Fruit fly (Drosophila melanogaster) whole organism, embryonic: Measurements from ENCODE around the gene DCAF12.

Experiments used
- Antp ChIP-seq: fragments of 200-800 bp; sonication (Bioruptor generic); optimal IDR thresholded peaks from 3 replicates; lab custom pipeline; 2016; ENCODE audit warnings: missing biosample characterization, missing genetic modification characterization
- B-H1 ChIP-seq: fragments of 200-800 bp; sonication (Bioruptor generic); IDR thresholded peaks from 3 replicates; pipeline ENCODE4 v1.3.6; 2022; ENCODE audit warnings: missing biosample characterization, missing genetic modification characterization
- Bdp1 ChIP-seq: fragments of 200-800 bp; sonication (Bioruptor generic); optimal IDR thresholded peaks from 3 replicates; lab custom pipeline; 2016; ENCODE audit warnings: missing biosample characterization, missing genetic modification characterization
- Bteb2 ChIP-seq: fragments of 200-800 bp; sonication (Bioruptor generic); optimal IDR thresholded peaks from 2 replicates; lab custom pipeline; 2016; ENCODE audit warnings: missing biosample characterization, missing genetic modification characterization
- CG10267 ChIP-seq: fragments of 200-800 bp; sonication (Bioruptor generic); optimal IDR thresholded peaks from 2 replicates; lab custom pipeline; 2018; ENCODE audit warnings: missing biosample characterization, mild to moderate bottlenecking, missing genetic modification characterization, moderate library complexity
- CG10321 ChIP-seq: fragments of 200-800 bp; sonication (Bioruptor generic); IDR thresholded peaks from 2 replicates; pipeline ENCODE4 v1.3.6; 2022; ENCODE audit warnings: missing biosample characterization, missing genetic modification characterization
- CG10462 ChIP-seq: fragments of 200-800 bp; sonication (Bioruptor generic); optimal IDR thresholded peaks from 2 replicates; lab custom pipeline; 2016; ENCODE audit warnings: missing biosample characterization, missing genetic modification characterization
- CG10959 ChIP-seq: fragments of 200-800 bp; sonication (Bioruptor generic); IDR thresholded peaks from 2 replicates; pipeline ENCODE4 v1.3.6; 2022; ENCODE audit warnings: missing biosample characterization, missing genetic modification characterization
- CG11695 ChIP-seq: fragments of 200-800 bp; sonication (Bioruptor generic); IDR thresholded peaks from 3 replicates; pipeline ENCODE4 v1.3.6; 2022; ENCODE audit warnings: missing biosample characterization, missing genetic modification characterization
- CG12155 ChIP-seq: fragments of 200-800 bp; sonication (Bioruptor generic); optimal IDR thresholded peaks from 3 replicates; lab custom pipeline; 2016; ENCODE audit warnings: missing biosample characterization, missing genetic modification characterization
- CG12236 ChIP-seq: fragments of 200-800 bp; sonication (Bioruptor generic); optimal IDR thresholded peaks from 2 replicates; lab custom pipeline; 2016; ENCODE audit warnings: missing biosample characterization, missing genetic modification characterization
- CG12299 ChIP-seq: fragments of 200-800 bp; sonication (Bioruptor generic); optimal IDR thresholded peaks from 2 replicates; lab custom pipeline; 2018; ENCODE audit warnings: missing biosample characterization, mild to moderate bottlenecking, missing genetic modification characterization
- CG1233 ChIP-seq: fragments of 200-800 bp; sonication (Bioruptor generic); optimal IDR thresholded peaks from 4 replicates; lab custom pipeline; 2018; ENCODE audit warnings: missing biosample characterization, mild to moderate bottlenecking, missing genetic modification characterization
- CG12744 ChIP-seq: fragments of 200-800 bp; sonication (Bioruptor generic); optimal IDR thresholded peaks from 2 replicates; lab custom pipeline; 2016; ENCODE audit warnings: missing biosample characterization, missing genetic modification characterization
- CG15514 ChIP-seq: fragments of 200-800 bp; sonication (Bioruptor generic); optimal IDR thresholded peaks from 3 replicates; lab custom pipeline; 2017; ENCODE audit warnings: missing biosample characterization, missing genetic modification characterization, mild to moderate bottlenecking, moderate library complexity, missing genetic modification reagents
- CG15601 ChIP-seq: fragments of 200-800 bp; sonication (Bioruptor generic); optimal IDR thresholded peaks from 3 replicates; lab custom pipeline; 2019; ENCODE audit warnings: missing biosample characterization, mild to moderate bottlenecking, missing genetic modification characterization, moderate library complexity
- CG1603 ChIP-seq: fragments of 200-800 bp; sonication (Bioruptor generic); optimal IDR thresholded peaks from 2 replicates; lab custom pipeline; 2019; ENCODE audit warnings: missing biosample characterization, mild to moderate bottlenecking, missing genetic modification characterization, moderate library complexity
- CG16813 ChIP-seq: fragments of 200-800 bp; sonication (Bioruptor generic); IDR thresholded peaks from 3 replicates; pipeline ENCODE4 v1.3.6; 2022; ENCODE audit warnings: missing biosample characterization, missing genetic modification characterization; ENCODE audit not compliant: partially characterized antibody
- CG17829 ChIP-seq: fragments of 200-800 bp; optimal IDR thresholded peaks from 2 replicates; lab custom pipeline; 2019; ENCODE audit warnings: missing biosample characterization, mild to moderate bottlenecking, missing genetic modification characterization, moderate library complexity
- CG17912 ChIP-seq: fragments of 200-800 bp; sonication (Bioruptor generic); optimal IDR thresholded peaks from 2 replicates; lab custom pipeline; 2018; ENCODE audit warnings: missing biosample characterization, mild to moderate bottlenecking, missing genetic modification characterization
- CG2120 ChIP-seq: fragments of 200-800 bp; sonication (Bioruptor generic); optimal IDR thresholded peaks from 3 replicates; lab custom pipeline; 2016; ENCODE audit warnings: missing biosample characterization, missing genetic modification characterization
- CG33213 ChIP-seq: fragments of 200-800 bp; sonication (Bioruptor generic); optimal IDR thresholded peaks from 3 replicates; lab custom pipeline; 2016; ENCODE audit warnings: missing biosample characterization, missing genetic modification characterization
- CG6765 ChIP-seq: fragments of 200-800 bp; sonication (Bioruptor generic); optimal IDR thresholded peaks from 3 replicates; lab custom pipeline; 2017; ENCODE audit warnings: missing biosample characterization, mild to moderate bottlenecking, missing genetic modification characterization
- CG8089 ChIP-seq: fragments of 200-800 bp; sonication (Bioruptor generic); optimal IDR thresholded peaks from 3 replicates; lab custom pipeline; 2016; ENCODE audit warnings: missing biosample characterization, missing genetic modification characterization
- CG9932 ChIP-seq: fragments of 200-800 bp; sonication (Bioruptor generic); IDR thresholded peaks from 2 replicates; pipeline ENCODE4 v1.3.6; 2022; ENCODE audit warnings: missing biosample characterization, missing genetic modification characterization
- Dip2 ChIP-seq: fragments of 200-800 bp; sonication (Bioruptor generic); IDR thresholded peaks from 2 replicates; pipeline ENCODE4 v1.3.6; 2022; ENCODE audit warnings: missing biosample characterization, missing genetic modification characterization
- Doc3 ChIP-seq: fragments of 200-800 bp; sonication (Bioruptor generic); IDR thresholded peaks from 3 replicates; pipeline ENCODE4 v1.3.6; 2022; ENCODE audit warnings: missing biosample characterization, missing genetic modification characterization; ENCODE audit not compliant: partially characterized antibody
- Dref ChIP-seq: fragments of 200-800 bp; sonication (Bioruptor generic); IDR thresholded peaks from 2 replicates; pipeline ENCODE4 v1.3.6; 2022; ENCODE audit warnings: missing biosample characterization, missing genetic modification characterization
- E2f2 ChIP-seq: fragments of 200-800 bp; sonication (Bioruptor generic); IDR thresholded peaks from 2 replicates; pipeline ENCODE4 v1.3.6; 2022; ENCODE audit warnings: missing biosample characterization, missing genetic modification characterization
- Eip74EF ChIP-seq, 2 experiments: fragments of 200-800 bp in 1 of 2; fragments of >200 bp in 1 of 2; sonication (Bioruptor generic) in 1 of 2; optimal IDR thresholded peaks; 2 replicates each; lab custom pipeline; 2017 to 2019; ENCODE audit warnings: missing biosample characterization in 2 of 2, missing genetic modification characterization in 2 of 2, mild to moderate bottlenecking in 1 of 2, moderate library complexity in 1 of 2
- Hmr ChIP-seq: fragments of 200-800 bp; sonication (Bioruptor generic); optimal IDR thresholded peaks from 3 replicates; lab custom pipeline; 2017; ENCODE audit warnings: mild to moderate bottlenecking, missing biosample characterization, missing genetic modification reagents, missing genetic modification characterization
- Jarid2 ChIP-seq: fragments of 200-800 bp; sonication (Bioruptor generic); optimal IDR thresholded peaks from 3 replicates; lab custom pipeline; 2017; ENCODE audit warnings: mild to moderate bottlenecking, missing biosample characterization, missing genetic modification reagents, missing genetic modification characterization
- Lhr ChIP-seq: fragments of 200-800 bp; sonication (Bioruptor generic); optimal IDR thresholded peaks from 3 replicates; lab custom pipeline; 2017; ENCODE audit warnings: mild to moderate bottlenecking, missing biosample characterization, missing genetic modification reagents, missing genetic modification characterization
- Myb ChIP-seq: fragments of 200-800 bp; sonication (Bioruptor generic); optimal IDR thresholded peaks from 2 replicates; lab custom pipeline; 2016; ENCODE audit warnings: missing biosample characterization, missing genetic modification characterization
- Ravus ChIP-seq: fragments of 200-800 bp; sonication (Bioruptor generic); IDR thresholded peaks from 2 replicates; pipeline ENCODE4 v1.3.6; 2022; ENCODE audit warnings: missing biosample characterization, missing genetic modification characterization
- Vsx1 ChIP-seq: fragments of 200-800 bp; sonication (Bioruptor generic); optimal IDR thresholded peaks from 2 replicates; lab custom pipeline; 2017; ENCODE audit warnings: missing biosample characterization, mild to moderate bottlenecking, missing genetic modification characterization, missing genetic modification reagents
- ab ChIP-seq: fragments of 200-800 bp; sonication (Bioruptor generic); optimal IDR thresholded peaks from 2 replicates; lab custom pipeline; 2016; ENCODE audit warnings: missing biosample characterization, missing genetic modification characterization
- bab2 ChIP-seq: fragments of 200-800 bp; sonication (Bioruptor generic); optimal IDR thresholded peaks from 2 replicates; lab custom pipeline; 2016; ENCODE audit warnings: missing biosample characterization, missing genetic modification characterization
- bsh ChIP-seq, 2 experiments: fragments of 200-800 bp; sonication (Bioruptor generic); optimal IDR thresholded peaks; 2 replicates each; lab custom pipeline; 2017 to 2018; ENCODE audit warnings: mild to moderate bottlenecking in 2 of 2, missing biosample characterization in 2 of 2, missing genetic modification characterization in 2 of 2, moderate library complexity in 1 of 2
- crol ChIP-seq: fragments of 200-800 bp; sonication (Bioruptor generic); IDR thresholded peaks from 2 replicates; pipeline ENCODE4 v1.3.6; 2022; ENCODE audit warnings: missing biosample characterization, missing genetic modification characterization
- fd96Cb ChIP-seq: fragments of 200-800 bp; sonication (Bioruptor generic); optimal IDR thresholded peaks from 2 replicates; lab custom pipeline; 2018; ENCODE audit warnings: missing biosample characterization, mild to moderate bottlenecking, missing genetic modification characterization, moderate library complexity
- inv ChIP-seq: fragments of 200-800 bp; sonication (Bioruptor generic); IDR thresholded peaks from 2 replicates; pipeline ENCODE4 v1.3.6; 2022; ENCODE audit warnings: missing biosample characterization, missing genetic modification characterization; ENCODE audit not compliant: partially characterized antibody
- lbe ChIP-seq: fragments of 200-800 bp; sonication (Bioruptor generic); optimal IDR thresholded peaks from 2 replicates; lab custom pipeline; 2016; ENCODE audit warnings: missing biosample characterization, mild to moderate bottlenecking, missing genetic modification characterization
- pnt ChIP-seq: fragments of 200-800 bp; sonication (Bioruptor generic); optimal IDR thresholded peaks from 3 replicates; lab custom pipeline; 2016; ENCODE audit warnings: missing biosample characterization, missing genetic modification characterization
- rib ChIP-seq: fragments of 200-800 bp; sonication (Bioruptor generic); IDR thresholded peaks from 2 replicates; pipeline ENCODE4 v1.3.6; 2022; ENCODE audit warnings: missing biosample characterization, missing genetic modification characterization
- sc ChIP-seq, 3 experiments: fragments of >200 bp in 2 of 3; fragments of 200-800 bp in 1 of 3; sonication (Bioruptor generic) in 1 of 3; optimal IDR thresholded peaks; 2 replicates in 2 of 3; 3 replicates in 1 of 3; lab custom pipeline; 2017; ENCODE audit warnings: mild to moderate bottlenecking in 1 of 3, missing biosample characterization in 1 of 3, missing genetic modification characterization in 1 of 3, missing genetic modification reagents in 1 of 3
- scrt ChIP-seq: fragments of 200-800 bp; sonication (Bioruptor generic); optimal IDR thresholded peaks from 2 replicates; lab custom pipeline; 2018; ENCODE audit warnings: missing biosample characterization, mild to moderate bottlenecking, missing genetic modification characterization, moderate library complexity
- so ChIP-seq: fragments of 200-800 bp; sonication (Bioruptor generic); IDR thresholded peaks from 3 replicates; pipeline ENCODE4 v1.3.6; 2022; ENCODE audit warnings: missing biosample characterization, missing genetic modification characterization
- tll ChIP-seq, 2 experiments: fragments of 200-800 bp in 1 of 2; fragments of >200 bp in 1 of 2; sonication (Bioruptor generic) in 1 of 2; optimal IDR thresholded peaks; 2 replicates each; lab custom pipeline; 2017 to 2019; ENCODE audit warnings: missing biosample characterization in 2 of 2, missing genetic modification characterization in 2 of 2, mild to moderate bottlenecking in 1 of 2, moderate library complexity in 1 of 2
- unpg ChIP-seq: fragments of 200-800 bp; sonication (Bioruptor generic); optimal IDR thresholded peaks from 3 replicates; lab custom pipeline; 2018; ENCODE audit warnings: missing biosample characterization, mild to moderate bottlenecking, missing genetic modification characterization, moderate library complexity

Gene DCAF12

DNA sequence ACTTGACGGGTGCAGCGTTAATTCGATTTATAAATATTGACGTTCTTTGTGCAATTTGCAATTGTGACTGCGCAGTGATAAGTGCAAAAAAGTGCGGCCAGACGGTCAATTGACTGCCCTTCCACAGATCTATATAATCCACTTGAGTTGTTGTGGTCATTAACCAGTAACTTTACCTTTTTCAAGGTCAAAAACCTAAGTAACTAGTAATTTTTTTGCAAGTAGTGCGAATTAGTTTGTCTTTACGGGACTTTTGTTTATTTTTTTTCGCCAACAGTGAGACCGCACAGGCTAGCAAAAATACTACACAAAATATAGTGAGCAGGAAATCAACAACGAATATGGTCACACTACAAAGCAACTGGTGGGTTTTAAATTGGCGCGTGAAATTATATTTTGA, 42.2 kb downstream of the DCAF12 start, which contains the start of gene Tango9 (continued):
- TF ChIP-seq CG6765 (GFP tag; lab: Kevin White, UChicago): no peak
- no peak for TF ChIP-seq Jarid2
- no peak for TF ChIP-seq CG8089 (GFP tag; lab: Kevin White, UChicago)
- TF ChIP-seq Ravus (GFP tag; lab: Robert Waterston, UW): no peak
- no peak for TF ChIP-seq crol (GFP tag; lab: Robert Waterston, UW)
- no peak for TF ChIP-seq Antp
- peak; percentile 39 for TF ChIP-seq CG10267 (tag; lab: Kevin White, UChicago)
- TF ChIP-seq CG15514: peak; percentile 62
- peak; percentile 93 for TF ChIP-seq E2f2 (GFP tag; lab: Robert Waterston, UW)
- TF ChIP-seq CG1603 (tag; lab: Kevin White, UChicago): peak; percentile 71
- no peak for TF ChIP-seq Eip74EF (GFP tag; optimal IDR thresholded peaks at IDR 0.05; lab: Kevin White, UChicago)
- TF ChIP-seq CG16813: no peak
- TF ChIP-seq CG15601 (tag; lab: Kevin White, UChicago): no peak
- no peak for TF ChIP-seq Bdp1 (GFP tag; lab: Kevin White, UChicago)
- peak; percentile 99 for TF ChIP-seq scrt
- TF ChIP-seq CG33213: peak; percentile 28
- no peak for TF ChIP-seq sc (optimal IDR thresholded peaks at IDR 0.05; lab: Kevin White, UChicago)
- TF ChIP-seq sc (GFP tag; optimal IDR thresholded peaks at IDR 0.05; lab: Kevin White, UChicago): no peak
- no peak for TF ChIP-seq ab
- peak; percentile 61 for TF ChIP-seq Myb (GFP tag; lab: Kevin White, UChicago)
- TF ChIP-seq Bteb2 (GFP tag; lab: Kevin White, UChicago): no peak
- no peak for TF ChIP-seq Dip2 (GFP tag; lab: Robert Waterston, UW)
- no peak for TF ChIP-seq CG10462
- peak; percentile 52 for TF ChIP-seq Hmr (GFP tag; lab: Kevin White, UChicago)
- TF ChIP-seq fd96Cb: no peak
- no peak for TF ChIP-seq CG1233
- TF ChIP-seq CG12155: no peak
- TF ChIP-seq Doc3 (GFP tag; lab: Robert Waterston, UW): no peak
- TF ChIP-seq lbe (GFP tag; lab: Kevin White, UChicago): no peak
- TF ChIP-seq CG11695 (GFP tag; lab: Robert Waterston, UW): no peak
- TF ChIP-seq rib (GFP tag; lab: Robert Waterston, UW): peak; percentile 45; the same call in 1 of the 2 replicates
- TF ChIP-seq Lhr (GFP tag; lab: Kevin White, UChicago): peak; percentile 48
- TF ChIP-seq CG9932 (GFP tag; lab: Robert Waterston, UW): no peak
- TF ChIP-seq tll (GFP tag; optimal IDR thresholded peaks at IDR 0.05; lab: Kevin White, UChicago): no peak
- TF ChIP-seq unpg (GFP tag; lab: Kevin White, UChicago): no peak
- peak; percentile 14 for TF ChIP-seq CG2120 (GFP tag; lab: Kevin White, UChicago)
- 0 out of 2 replicates have a peak, but pooled peaks have one; percentile 16 for TF ChIP-seq Dref (GFP tag; lab: Robert Waterston, UW)
- no peak for TF ChIP-seq B-H1
- no peak for TF ChIP-seq so (GFP tag; lab: Robert Waterston, UW)
- peak; percentile 19 for TF ChIP-seq CG12299 (tag; lab: Kevin White, UChicago)
- no peak for TF ChIP-seq CG17912 (GFP tag; lab: Kevin White, UChicago)
- no peak for TF ChIP-seq CG12744 (GFP tag; lab: Kevin White, UChicago)
- TF ChIP-seq bsh (GFP tag; optimal IDR thresholded peaks at IDR 0.05; lab: Kevin White, UChicago): no peak
- TF ChIP-seq Vsx1 (GFP tag; lab: Kevin White, UChicago): no peak
- peak; percentile 21 for TF ChIP-seq CG17829 (tag; lab: Kevin White, UChicago)
- TF ChIP-seq CG12236 (GFP tag; lab: Kevin White, UChicago): no peak
- TF ChIP-seq CG10959 (GFP tag; lab: Robert Waterston, UW): no peak
- TF ChIP-seq pnt: no peak
- TF ChIP-seq inv (GFP tag; lab: Robert Waterston, UW): no peak
- no peak for TF ChIP-seq bab2
- no peak for TF ChIP-seq CG10321
